Worm (Caenorhabditis elegans) whole organism, L4/young adult: Measurements from ENCODE around the gene F53A2.11.

Experiments
- W03F9.2 ChIP-seq: fragments of 150-350 bp; optimal IDR thresholded peaks from 2 replicates; lab custom pipeline; 2014; ENCODE audit warnings: missing biosample characterization, missing genetic modification characterization
- dao-5 ChIP-seq: sonication (generic microtip); optimal IDR thresholded peaks from 2 replicates; lab custom pipeline; 2016; ENCODE audit warnings: missing genotype, missing genetic modification characterization, moderate library complexity, missing compliant biosample characterization
- him-1 ChIP-seq: sonication (generic microtip); optimal IDR thresholded peaks from 2 replicates; lab custom pipeline; 2016; ENCODE audit warnings: missing genotype, missing genetic modification reagents, missing genetic modification characterization, missing compliant biosample characterization

- TF ChIP-seq him-1 (tag; lab: Kevin White, UChicago) (no peak), dao-5 (tag; lab: Kevin White, UChicago) (no peak), W03F9.2 (tag; lab: Kevin White, UChicago) (no peak)
These were observed 7.8 kb downstream of the F53A2.11 start for ce11 chrIII:13314636-13315035.
